Worm (Caenorhabditis elegans): ENCODE measurements around the gene nhr-288.

DNA sequence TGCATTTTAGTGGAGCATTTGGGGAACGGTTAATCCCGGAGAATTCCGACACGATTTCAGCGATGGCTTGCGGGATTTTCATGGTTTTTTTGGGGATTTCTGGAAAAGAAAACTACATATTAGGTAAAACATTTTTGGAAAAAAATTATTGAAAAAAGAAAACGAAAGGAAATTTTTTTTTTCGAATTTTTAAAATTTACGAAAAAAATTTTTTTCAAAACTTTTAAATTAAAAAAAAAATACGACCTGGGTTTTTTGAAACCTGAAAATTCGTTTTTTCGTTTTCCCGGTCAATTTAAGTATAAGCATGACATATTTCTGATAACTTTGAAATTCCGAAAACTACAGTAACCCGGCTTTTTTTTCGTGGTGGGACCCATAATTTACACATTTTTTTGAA lies 42.7 kb downstream of the nhr-288 start, which contains the start of gene C08E8.10:
- no peak for TF ChIP-seq nhr-237 (tag; optimal IDR thresholded peaks at IDR 0.05)
- no peak for TF ChIP-seq ama-1 (optimal IDR thresholded peaks at IDR 0.05)
- TF ChIP-seq elt-3 (tag; optimal IDR thresholded peaks at IDR 0.05): no peak
- no peak for TF ChIP-seq R02D3.7 (tag; optimal IDR thresholded peaks at IDR 0.05)
- no peak for TF ChIP-seq unc-62 (GFP tag; optimal IDR thresholded peaks at IDR 0.05)
- TF ChIP-seq nhr-11 (tag; optimal IDR thresholded peaks at IDR 0.05): no peak
- no peak for TF ChIP-seq elt-1 (tag; optimal IDR thresholded peaks at IDR 0.05)

Measured in whole organism, L2 larva.